Worm (Caenorhabditis elegans): ENCODE results near the gene F37C12.21.
A peak's percentile ranks its signal among the peaks of the same experiment; 100 is the strongest.

The F37C12.21 gene

ce11 chrIII:7178497-7178896 lies 9.7 kb upstream of the F37C12.21 start (continued):
- TF ChIP-seq pqm-1 (tag; optimal IDR thresholded peaks at IDR 0.05): no peak
- no peak for TF ChIP-seq F37D6.2 (tag; optimal IDR thresholded peaks at IDR 0.05)
- TF ChIP-seq daf-19 (GFP tag; conservative IDR thresholded peaks at IDR 0.05): 0 out of 2 replicates have a peak, but pooled peaks have one; percentile 40
- no peak for TF ChIP-seq cey-2 (tag; optimal IDR thresholded peaks at IDR 0.05; ENCODE audit: borderline replicate concordance, insufficient read depth)
- no peak for TF ChIP-seq skn-1 (tag; optimal IDR thresholded peaks at IDR 0.05)
- no peak for TF ChIP-seq ZK546.5 (tag; optimal IDR thresholded peaks at IDR 0.05)
- no peak for TF ChIP-seq nhr-10 (tag; optimal IDR thresholded peaks at IDR 0.05)
- no peak for TF ChIP-seq attf-4 (tag; optimal IDR thresholded peaks at IDR 0.05)
- no peak for TF ChIP-seq egl-43 (GFP tag; IDR thresholded peaks at IDR 0.05)
- TF ChIP-seq duxl-1 (tag; optimal IDR thresholded peaks at IDR 0.05; ENCODE audit: poor library complexity): no peak
- TF ChIP-seq lin-1 (GFP tag; IDR thresholded peaks at IDR 0.05): 0 out of 2 replicates have a peak, but pooled peaks have one; percentile 35
- no peak for TF ChIP-seq vab-7 (GFP tag; IDR thresholded peaks at IDR 0.05)
- no peak for TF ChIP-seq hlh-11 (tag; optimal IDR thresholded peaks at IDR 0.05)
- TF ChIP-seq lir-3 (tag; optimal IDR thresholded peaks at IDR 0.05): no peak
- no peak for TF ChIP-seq snpc-4 (tag; optimal IDR thresholded peaks at IDR 0.05)
- no peak for TF ChIP-seq mdl-1 (tag; optimal IDR thresholded peaks at IDR 0.05)
- TF ChIP-seq lin-38 (GFP tag; IDR thresholded peaks at IDR 0.05): peak; percentile 48
- no peak for TF ChIP-seq aly-2 (tag; optimal IDR thresholded peaks at IDR 0.05)
- TF ChIP-seq php-3 (GFP tag; IDR thresholded peaks at IDR 0.05): 0 out of 2 replicates have a peak, but pooled peaks have one; percentile 28
- no peak for TF ChIP-seq daf-12 (tag; optimal IDR thresholded peaks at IDR 0.05)
- no peak for TF ChIP-seq aha-1 (tag)
- no peak for TF ChIP-seq nhr-42 (GFP tag; IDR thresholded peaks at IDR 0.05)
- no peak for TF ChIP-seq daf-8 (GFP tag; IDR thresholded peaks at IDR 0.05)
- no peak for TF ChIP-seq nhr-6 (tag; optimal IDR thresholded peaks at IDR 0.05)
- no peak for TF ChIP-seq ces-1 (GFP tag; optimal IDR thresholded peaks at IDR 0.05)
- TF ChIP-seq nhr-102 (tag; optimal IDR thresholded peaks at IDR 0.05): no peak
- TF ChIP-seq nhr-237 (tag; optimal IDR thresholded peaks at IDR 0.05): no peak
- no peak for TF ChIP-seq hlh-30 (tag; optimal IDR thresholded peaks at IDR 0.05; ENCODE audit: insufficient read depth)
- TF ChIP-seq zag-1 (tag; optimal IDR thresholded peaks at IDR 0.05): no peak
- no peak for TF ChIP-seq F10B5.3 (tag; optimal IDR thresholded peaks at IDR 0.05)
- TF ChIP-seq dmd-8 (GFP tag; IDR thresholded peaks at IDR 0.05): no peak

ce11 chrIII:7179538-7180301 lies 8.4 kb upstream of the F37C12.21 start, which contains the start of the genes rps-14 and rpl-36:
Gene rps-14, minus strand, starts transcription at chrIII:7179588.
Gene rpl-36, plus strand, starts transcription at chrIII:7180251.
- TF ChIP-seq ztf-11 (tag; optimal IDR thresholded peaks at IDR 0.05) (no peak), egl-43 (GFP tag; IDR thresholded peaks at IDR 0.05) (no peak), ctbp-1 (GFP tag; IDR thresholded peaks at IDR 0.05) (no peak), unc-39 (tag; optimal IDR thresholded peaks at IDR 0.05) (no peak), mxl-2 (GFP tag; conservative IDR thresholded peaks at IDR 0.05) (no peak), snpc-4 (tag; optimal IDR thresholded peaks at IDR 0.05) (peak; percentile 17), zip-2 (tag; optimal IDR thresholded peaks at IDR 0.05) (peak; percentile 9), F37D6.2 (tag; optimal IDR thresholded peaks at IDR 0.05) (peak; percentile 57), T26A8.4 (GFP tag; IDR thresholded peaks at IDR 0.05) (peak; percentile 59; the same call in 1 of the 2 replicates), lin-13 (GFP tag; optimal IDR thresholded peaks at IDR 0.05) (peak; percentile 60), lim-7 (GFP tag; IDR thresholded peaks at IDR 0.05) (no peak), hif-1 (tag; optimal IDR thresholded peaks at IDR 0.05) (peak in 1 of 2 experiments; percentile 64), Y5F2A.4 (GFP tag; optimal IDR thresholded peaks at IDR 0.05) (no peak), F26F4.8 (GFP tag; conservative IDR thresholded peaks at IDR 0.05) (no peak), spr-3 (GFP tag; optimal IDR thresholded peaks at IDR 0.05) (peak; percentile 16), nhr-6 (tag; optimal IDR thresholded peaks at IDR 0.05) (peak; percentile 86), lin-38 (GFP tag; IDR thresholded peaks at IDR 0.05) (peak; percentile 86), nhr-11 (tag; optimal IDR thresholded peaks at IDR 0.05) (peak; percentile 81), dve-1 (tag; optimal IDR thresholded peaks at IDR 0.05; ENCODE audit: insufficient read depth) (peak; percentile 95), saeg-2 (GFP tag; IDR thresholded peaks at IDR 0.05) (no peak), madf-9 (GFP tag; conservative IDR thresholded peaks at IDR 0.05) (no peak), skn-1 (tag; optimal IDR thresholded peaks at IDR 0.05) (no peak), vab-7 (GFP tag; IDR thresholded peaks at IDR 0.05) (no peak), ztf-7 (tag; optimal IDR thresholded peaks at IDR 0.05) (peak; percentile 75), daf-12 (tag; optimal IDR thresholded peaks at IDR 0.05) (no peak), attf-4 (tag; optimal IDR thresholded peaks at IDR 0.05) (no peak), dmd-8 (GFP tag; IDR thresholded peaks at IDR 0.05) (no peak), fos-1 (tag; optimal IDR thresholded peaks at IDR 0.05) (no peak)

Measured in whole organism, L4 larva.